Worm (Caenorhabditis elegans) whole organism, L4 larva: ENCODE data around the gene F58E2.5.

ENCODE experiments used
- F26F4.8 ChIP-seq: fragments of 200-800 bp; sonication (Bioruptor generic); conservative IDR thresholded peaks from 2 replicates; pipeline ENCODE4 v1.3.6; 2022; ENCODE audit warnings: missing genetic modification characterization, missing compliant biosample characterization
- ama-1 ChIP-seq: fragments of 150-350 bp; optimal IDR thresholded peaks from 2 replicates; lab custom pipeline; 2014; ENCODE audit warnings: inconsistent platforms, mixed read lengths
- ceh-62 ChIP-seq: sonication (generic microtip); optimal IDR thresholded peaks from 2 replicates; lab custom pipeline; 2017; ENCODE audit warnings: missing biosample characterization, missing genetic modification characterization
- egl-27 ChIP-seq: sonication (generic microtip); optimal IDR thresholded peaks from 3 replicates; lab custom pipeline; 2017; ENCODE audit warnings: missing biosample characterization, missing genetic modification reagents, missing genetic modification characterization
- fos-1 ChIP-seq: fragments of 150-350 bp; optimal IDR thresholded peaks from 2 replicates; lab custom pipeline; 2014; ENCODE audit warnings: missing biosample characterization, missing genetic modification characterization
- hlh-30 ChIP-seq: sonication (generic microtip); optimal IDR thresholded peaks from 2 replicates; lab custom pipeline; 2017; ENCODE audit warnings: antibody characterized with exemption, mild to moderate bottlenecking, missing genetic modification characterization, missing compliant biosample characterization; ENCODE audit not compliant: insufficient read depth
- lsy-2 ChIP-seq, 2 experiments: fragments of 150-350 bp in 1 of 2; sonication (generic microtip) in 1 of 2; optimal IDR thresholded peaks; 2 replicates each; lab custom pipeline; 2014 to 2017; ENCODE audit warnings: missing biosample characterization in 2 of 2, missing genetic modification characterization in 2 of 2
- mdt-29 ChIP-seq: fragments of 200-800 bp; sonication (Bioruptor generic); IDR thresholded peaks from 2 replicates; pipeline ENCODE4 v1.3.6; 2022; ENCODE audit warnings: missing genetic modification reagents, missing genetic modification characterization, missing compliant biosample characterization
- nhr-42 ChIP-seq: fragments of 200-800 bp; sonication (Bioruptor generic); IDR thresholded peaks from 2 replicates; pipeline ENCODE4 v1.3.6; 2022; ENCODE audit warnings: missing genetic modification characterization, missing compliant biosample characterization
- skn-1 ChIP-seq: fragments of 150-350 bp; optimal IDR thresholded peaks from 2 replicates; lab custom pipeline; 2014; ENCODE audit warnings: missing biosample characterization, missing genetic modification characterization
- unc-62 ChIP-seq, 3 experiments: fragments of 150-350 bp in 1 of 3; sonication (generic microtip); optimal IDR thresholded peaks in 2 of 3; peaks in 1 of 3; 1 replicate in 1 of 3; 2 replicates in 2 of 3; lab custom pipeline; 2014 to 2017; ENCODE audit warnings: missing biosample characterization in 3 of 3, missing genetic modification characterization in 3 of 3, missing genetic modification reagents in 3 of 3, missing genotype in 1 of 3
- ztf-11 ChIP-seq: fragments of 150-350 bp; optimal IDR thresholded peaks from 2 replicates; lab custom pipeline; 2014; ENCODE audit warnings: missing biosample characterization, missing genetic modification characterization

DNA sequence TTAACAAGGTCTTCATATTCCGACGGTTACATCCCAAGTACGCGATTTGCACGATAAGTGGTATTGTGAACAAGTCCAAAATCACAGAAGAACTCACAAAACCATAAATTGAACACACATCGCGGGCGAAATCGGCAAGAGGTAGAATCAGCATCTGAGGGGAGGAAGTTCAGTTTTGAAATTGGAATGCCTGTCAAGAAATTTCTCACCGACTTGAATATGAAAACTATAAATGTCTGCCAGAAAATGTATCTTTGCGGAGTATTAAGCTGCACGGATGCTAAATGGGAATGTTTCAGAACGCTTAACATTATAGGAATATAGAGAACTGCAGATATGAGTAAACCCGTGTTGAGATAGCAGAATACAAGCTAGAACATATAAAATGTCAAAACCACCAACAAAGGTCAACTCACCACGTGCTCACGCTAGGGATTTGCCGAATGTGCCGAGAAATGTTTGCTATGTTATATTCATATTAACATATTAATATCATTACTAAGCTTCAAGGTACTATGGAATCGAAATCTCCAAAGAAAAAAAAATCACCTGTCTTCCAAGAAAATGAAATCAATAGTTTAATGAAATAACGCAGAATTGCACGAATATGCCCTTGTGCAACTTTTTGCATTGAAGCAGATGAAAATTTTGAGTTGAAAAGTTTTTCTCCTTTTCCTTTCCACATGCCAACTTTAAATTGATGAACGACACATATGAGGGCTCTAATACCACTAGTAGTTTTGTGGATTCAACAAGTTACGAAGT lies 37.7 kb downstream of the F58E2.5 start, which contains the start of gene srz-82:
- TF ChIP-seq egl-27, result no peak
- no peak for TF ChIP-seq ztf-11
- TF ChIP-seq F26F4.8 (GFP tag; lab: Robert Waterston, UW), result no peak
- no peak for TF ChIP-seq lsy-2 (tag; optimal IDR thresholded peaks at IDR 0.05; lab: Kevin White, UChicago)
- no peak for TF ChIP-seq fos-1 (tag; lab: Kevin White, UChicago)
- TF ChIP-seq mdt-29 (GFP tag; lab: Robert Waterston, UW), result no peak
- no peak for TF ChIP-seq hlh-30 (tag; lab: Kevin White, UChicago)
- no peak for TF ChIP-seq ama-1 (lab: Kevin White, UChicago)
- TF ChIP-seq nhr-42, result no peak
- TF ChIP-seq skn-1 (tag; lab: Kevin White, UChicago), result no peak
- peak in 1 of 2 experiments; percentile 96 for TF ChIP-seq unc-62 (GFP tag; optimal IDR thresholded peaks at IDR 0.05 in 1 of 2; lab: Kevin White, UChicago)
- no peak for TF ChIP-seq unc-62 (tag; optimal IDR thresholded peaks at IDR 0.05; lab: Kevin White, UChicago)
- no peak for TF ChIP-seq ceh-62
